Fruit fly (Drosophila melanogaster) whole organism, embryonic: ENCODE results near the gene CG3224.

Experiments used
- Atf-2 ChIP-seq: fragments of 200-800 bp; sonication (Bioruptor generic); optimal IDR thresholded peaks from 2 replicates; lab custom pipeline; 2016; ENCODE audit warnings: missing biosample characterization, missing genetic modification characterization
- Awh ChIP-seq: fragments of 200-800 bp; sonication (Bioruptor generic); IDR thresholded peaks from 2 replicates; pipeline ENCODE4, ENCODE4 v1.3.6; 2022; ENCODE audit warnings: missing biosample characterization, missing genetic modification characterization
- B-H1 ChIP-seq: fragments of 200-800 bp; sonication (Bioruptor generic); IDR thresholded peaks from 3 replicates; pipeline ENCODE4 v1.3.6; 2022; ENCODE audit warnings: missing biosample characterization, missing genetic modification characterization
- CG10979 ChIP-seq: fragments of 200-800 bp; sonication (Bioruptor generic); optimal IDR thresholded peaks from 2 replicates; lab custom pipeline; 2018; ENCODE audit warnings: missing biosample characterization, mild to moderate bottlenecking, missing genetic modification characterization, moderate library complexity
- CG11247 ChIP-seq: fragments of 200-800 bp; sonication (Bioruptor generic); IDR thresholded peaks from 2 replicates; pipeline ENCODE4 v1.3.6; 2022; ENCODE audit warnings: missing biosample characterization, missing genetic modification characterization
- CG14050 ChIP-seq: fragments of 200-800 bp; sonication (Bioruptor generic); IDR thresholded peaks from 3 replicates; pipeline ENCODE4 v1.3.6; 2022; ENCODE audit warnings: missing biosample characterization, missing genetic modification characterization
- CG15073 ChIP-seq: fragments of 200-800 bp; sonication (Bioruptor generic); optimal IDR thresholded peaks from 2 replicates; lab custom pipeline; 2016; ENCODE audit warnings: missing biosample characterization, missing genetic modification characterization
- CG16815 ChIP-seq: fragments of 200-800 bp; sonication (Bioruptor generic); optimal IDR thresholded peaks from 3 replicates; lab custom pipeline; 2017; ENCODE audit warnings: missing biosample characterization, mild to moderate bottlenecking, missing genetic modification characterization
- CG17802 ChIP-seq: fragments of 200-800 bp; sonication (Bioruptor generic); optimal IDR thresholded peaks from 2 replicates; lab custom pipeline; 2018; ENCODE audit warnings: missing biosample characterization, mild to moderate bottlenecking, missing genetic modification characterization, moderate library complexity
- CG18764 ChIP-seq: fragments of 200-800 bp; sonication (Bioruptor generic); optimal IDR thresholded peaks from 3 replicates; lab custom pipeline; 2016; ENCODE audit warnings: missing biosample characterization, missing genetic modification characterization
- CG2129 ChIP-seq: fragments of 200-800 bp; sonication (Bioruptor generic); IDR thresholded peaks from 2 replicates; pipeline ENCODE4 v1.3.6; 2022; ENCODE audit warnings: missing biosample characterization, missing genetic modification characterization; ENCODE audit not compliant: partially characterized antibody
- CG2678 ChIP-seq: fragments of 200-800 bp; sonication (Bioruptor generic); optimal IDR thresholded peaks from 3 replicates; lab custom pipeline; 2019; ENCODE audit warnings: missing biosample characterization, mild to moderate bottlenecking, missing genetic modification characterization, moderate library complexity
- CG3065 ChIP-seq: fragments of 200-800 bp; sonication (Bioruptor generic); optimal IDR thresholded peaks from 2 replicates; lab custom pipeline; 2016; ENCODE audit warnings: missing biosample characterization, missing genetic modification characterization
- CG32767 ChIP-seq: fragments of 200-800 bp; sonication (Bioruptor generic); IDR thresholded peaks from 2 replicates; pipeline ENCODE4 v1.3.6; 2022; ENCODE audit warnings: missing biosample characterization, missing genetic modification characterization
- CG33213 ChIP-seq: fragments of 200-800 bp; sonication (Bioruptor generic); optimal IDR thresholded peaks from 3 replicates; lab custom pipeline; 2016; ENCODE audit warnings: missing biosample characterization, missing genetic modification characterization
- CG4328 ChIP-seq: fragments of 200-800 bp; sonication (Bioruptor generic); optimal IDR thresholded peaks from 3 replicates; lab custom pipeline; 2017; ENCODE audit warnings: missing biosample characterization, missing genetic modification reagents, missing genetic modification characterization
- CG4404 ChIP-seq: fragments of 200-800 bp; sonication (Bioruptor generic); IDR thresholded peaks from 2 replicates; pipeline ENCODE4 v1.3.6; 2022; ENCODE audit warnings: missing biosample characterization, missing genetic modification characterization
- CG4854 ChIP-seq: fragments of 200-800 bp; sonication (Bioruptor generic); optimal IDR thresholded peaks from 2 replicates; lab custom pipeline; 2016; ENCODE audit warnings: missing biosample characterization, missing genetic modification characterization, inconsistent platforms
- CG7987 ChIP-seq: fragments of 200-800 bp; sonication (Bioruptor generic); optimal IDR thresholded peaks from 2 replicates; lab custom pipeline; 2018; ENCODE audit warnings: missing biosample characterization, mild to moderate bottlenecking, missing genetic modification characterization, moderate library complexity
- CG8290 ChIP-seq, 3 experiments: fragments of 200-800 bp; sonication (Bioruptor generic); optimal IDR thresholded peaks; 2 replicates each; lab custom pipeline; 2016 to 2019; ENCODE audit warnings: missing biosample characterization in 3 of 3, missing genetic modification characterization in 3 of 3, mild to moderate bottlenecking in 2 of 3, moderate library complexity in 1 of 3
- CG8359 ChIP-seq: fragments of 200-800 bp; sonication (Bioruptor generic); optimal IDR thresholded peaks from 2 replicates; lab custom pipeline; 2017; ENCODE audit warnings: missing biosample characterization, mild to moderate bottlenecking, missing genetic modification characterization, borderline replicate concordance
- Chrac-16 ChIP-seq: fragments of 200-800 bp; sonication (Bioruptor generic); optimal IDR thresholded peaks from 3 replicates; lab custom pipeline; 2016; ENCODE audit warnings: missing biosample characterization, missing genetic modification characterization
- Dip3 ChIP-seq: fragments of 200-800 bp; sonication (Bioruptor generic); optimal IDR thresholded peaks from 3 replicates; lab custom pipeline; 2016; ENCODE audit warnings: missing biosample characterization, missing genetic modification characterization
- E2f1 ChIP-seq: fragments of 200-800 bp; sonication (Bioruptor generic); IDR thresholded peaks from 2 replicates; pipeline ENCODE4 v1.3.6; 2022; ENCODE audit warnings: missing biosample characterization, missing genetic modification characterization
- E2f2 ChIP-seq: fragments of 200-800 bp; sonication (Bioruptor generic); IDR thresholded peaks from 2 replicates; pipeline ENCODE4 v1.3.6; 2022; ENCODE audit warnings: missing biosample characterization, missing genetic modification characterization
- Elba2 ChIP-seq: fragments of 200-800 bp; sonication (Bioruptor generic); optimal IDR thresholded peaks from 3 replicates; lab custom pipeline; 2016; ENCODE audit warnings: missing biosample characterization, missing genetic modification characterization
- GATAe ChIP-seq: fragments of 200-800 bp; sonication (Bioruptor generic); conservative IDR thresholded peaks from 2 replicates; pipeline ENCODE4 v1.3.6; 2022; ENCODE audit warnings: missing biosample characterization, missing genetic modification characterization
- Gsc ChIP-seq: fragments of 200-800 bp; sonication (Bioruptor generic); IDR thresholded peaks from 2 replicates; pipeline ENCODE4 v1.3.6; 2022; ENCODE audit warnings: missing biosample characterization, missing genetic modification characterization
- HLH54F ChIP-seq: fragments of 200-800 bp; sonication (Bioruptor generic); optimal IDR thresholded peaks from 3 replicates; lab custom pipeline; 2016; ENCODE audit warnings: missing biosample characterization, missing genetic modification characterization
- Mad ChIP-seq: fragments of 200-800 bp; sonication (Bioruptor generic); optimal IDR thresholded peaks from 2 replicates; lab custom pipeline; 2016; ENCODE audit warnings: missing biosample characterization, missing genetic modification characterization
- NfI ChIP-seq: fragments of 200-800 bp; sonication (Bioruptor generic); optimal IDR thresholded peaks from 3 replicates; lab custom pipeline; 2018; ENCODE audit warnings: missing biosample characterization, mild to moderate bottlenecking, missing genetic modification characterization, moderate library complexity
- Opbp ChIP-seq: fragments of 200-800 bp; sonication (Bioruptor generic); IDR thresholded peaks from 3 replicates; pipeline ENCODE4 v1.3.6; 2022; ENCODE audit warnings: missing biosample characterization, missing genetic modification characterization; ENCODE audit not compliant: partially characterized antibody
- PHDP ChIP-seq: fragments of 200-800 bp; sonication (Bioruptor generic); optimal IDR thresholded peaks from 3 replicates; lab custom pipeline; 2018; ENCODE audit warnings: missing biosample characterization, mild to moderate bottlenecking, missing genetic modification characterization, moderate library complexity
- Ptx1 ChIP-seq: fragments of 200-800 bp; sonication (Bioruptor generic); IDR thresholded peaks from 2 replicates; pipeline ENCODE4 v1.3.6; 2022; ENCODE audit warnings: missing biosample characterization, missing genetic modification characterization
- crol ChIP-seq: fragments of 200-800 bp; sonication (Bioruptor generic); IDR thresholded peaks from 2 replicates; pipeline ENCODE4 v1.3.6; 2022; ENCODE audit warnings: missing biosample characterization, missing genetic modification characterization
- cwo ChIP-seq: fragments of 200-800 bp; sonication (Bioruptor generic); optimal IDR thresholded peaks from 3 replicates; lab custom pipeline; 2017; ENCODE audit warnings: missing biosample characterization, missing genetic modification characterization, mild to moderate bottlenecking, moderate library complexity, missing genetic modification reagents
- dati ChIP-seq: fragments of 200-800 bp; sonication (Bioruptor generic); IDR thresholded peaks from 2 replicates; pipeline ENCODE4 v1.3.6; 2022; ENCODE audit warnings: missing biosample characterization, missing genetic modification characterization
- fd64A ChIP-seq: fragments of 200-800 bp; sonication (Bioruptor generic); optimal IDR thresholded peaks from 3 replicates; lab custom pipeline; 2018; ENCODE audit warnings: missing biosample characterization, mild to moderate bottlenecking, missing genetic modification characterization
- hbn ChIP-seq: fragments of 200-800 bp; sonication (Bioruptor generic); IDR thresholded peaks from 2 replicates; pipeline ENCODE4 v1.3.6; 2022; ENCODE audit warnings: missing biosample characterization, missing genetic modification characterization; ENCODE audit not compliant: partially characterized antibody
- lbe ChIP-seq: fragments of 200-800 bp; sonication (Bioruptor generic); optimal IDR thresholded peaks from 2 replicates; lab custom pipeline; 2016; ENCODE audit warnings: missing biosample characterization, mild to moderate bottlenecking, missing genetic modification characterization
- mld ChIP-seq: fragments of 200-800 bp; sonication (Bioruptor generic); IDR thresholded peaks from 3 replicates; pipeline ENCODE4 v1.3.6; 2022; ENCODE audit warnings: missing biosample characterization, missing genetic modification characterization; ENCODE audit not compliant: partially characterized antibody
- oc ChIP-seq: fragments of 200-800 bp; sonication (Bioruptor generic); optimal IDR thresholded peaks from 2 replicates; lab custom pipeline; 2018; ENCODE audit warnings: missing biosample characterization, mild to moderate bottlenecking, missing genetic modification characterization, moderate library complexity
- peb ChIP-seq: fragments of 200-800 bp; sonication (Bioruptor generic); IDR thresholded peaks from 2 replicates; pipeline ENCODE4 v1.3.6; 2022; ENCODE audit warnings: missing biosample characterization, missing genetic modification characterization
- ranshi ChIP-seq: fragments of 200-800 bp; sonication (Bioruptor generic); IDR thresholded peaks from 2 replicates; pipeline ENCODE4 v1.3.6; 2022; ENCODE audit warnings: missing biosample characterization, missing genetic modification characterization
- sc ChIP-seq, 3 experiments: fragments of >200 bp in 2 of 3; fragments of 200-800 bp in 1 of 3; sonication (Bioruptor generic) in 1 of 3; optimal IDR thresholded peaks; 2 replicates in 2 of 3; 3 replicates in 1 of 3; lab custom pipeline; 2017; ENCODE audit warnings: mild to moderate bottlenecking in 1 of 3, missing biosample characterization in 1 of 3, missing genetic modification characterization in 1 of 3, missing genetic modification reagents in 1 of 3
- shn ChIP-seq: fragments of 200-800 bp; sonication (Bioruptor generic); optimal IDR thresholded peaks from 3 replicates; lab custom pipeline; 2016; ENCODE audit warnings: missing biosample characterization, missing genetic modification characterization
- sim ChIP-seq: fragments of 200-800 bp; sonication (Bioruptor generic); IDR thresholded peaks from 2 replicates; pipeline ENCODE4 v1.3.6; 2022; ENCODE audit warnings: missing biosample characterization, missing genetic modification characterization
- tna ChIP-seq: fragments of 200-800 bp; sonication (Bioruptor generic); IDR thresholded peaks from 2 replicates; pipeline ENCODE4 v1.3.6; 2022; ENCODE audit warnings: missing biosample characterization, missing genetic modification characterization; ENCODE audit not compliant: partially characterized antibody
- ttk ChIP-seq: fragments of 200-800 bp; sonication (Bioruptor generic); IDR thresholded peaks from 2 replicates; pipeline ENCODE4 v2.1.2; 2022; ENCODE audit warnings: missing biosample characterization, missing genetic modification characterization

Gene CG3224

dm6 chrX:6677826-6678489, 16.7 kb upstream of the CG3224 start, which contains the start of gene Fum1 (continued):
- no peak for TF ChIP-seq sc (optimal IDR thresholded peaks at IDR 0.05; lab: Kevin White, UChicago)
- TF ChIP-seq sc (GFP tag; optimal IDR thresholded peaks at IDR 0.05; lab: Kevin White, UChicago): no peak
- no peak for TF ChIP-seq CG4854 (GFP tag; lab: Kevin White, UChicago)
- no peak for TF ChIP-seq ranshi (GFP tag; lab: Robert Waterston, UW)
- no peak for TF ChIP-seq GATAe (GFP tag; lab: Robert Waterston, UW)
- TF ChIP-seq CG18764: no peak
- TF ChIP-seq E2f2 (GFP tag; lab: Robert Waterston, UW): peak; percentile 67
- TF ChIP-seq CG2129: peak; percentile 73
- TF ChIP-seq Mad: no peak
- peak; percentile 85 for TF ChIP-seq hbn (GFP tag; lab: Robert Waterston, UW)
- TF ChIP-seq CG10979: no peak
- no peak for TF ChIP-seq Atf-2 (GFP tag; lab: Kevin White, UChicago)
- TF ChIP-seq CG15073: no peak
- TF ChIP-seq CG8290 (GFP tag; optimal IDR thresholded peaks at IDR 0.05; lab: Kevin White, UChicago): peak; percentile 36
- no peak for TF ChIP-seq CG8290 (tag; optimal IDR thresholded peaks at IDR 0.05; lab: Kevin White, UChicago)
- no peak for TF ChIP-seq CG14050 (GFP tag; lab: Robert Waterston, UW)
- no peak for TF ChIP-seq CG11247
- TF ChIP-seq CG17802 (tag; lab: Kevin White, UChicago): no peak
- TF ChIP-seq CG8359 (GFP tag; lab: Kevin White, UChicago): no peak
- no peak for TF ChIP-seq dati (GFP tag; lab: Robert Waterston, UW)
- peak; percentile 69 for TF ChIP-seq tna
- no peak for TF ChIP-seq ttk
- TF ChIP-seq sim (GFP tag; lab: Robert Waterston, UW): no peak
- TF ChIP-seq fd64A (GFP tag; lab: Kevin White, UChicago): no peak
- TF ChIP-seq CG4328 (GFP tag; lab: Kevin White, UChicago): no peak
- TF ChIP-seq oc (tag; lab: Kevin White, UChicago): no peak
- peak; percentile 70; the same call in 2 of the 3 replicates for TF ChIP-seq Opbp (GFP tag; lab: Robert Waterston, UW)
- peak; percentile 13 for TF ChIP-seq Chrac-16 (GFP tag; lab: Kevin White, UChicago)
- TF ChIP-seq Awh (GFP tag; lab: Robert Waterston, UW): no peak
- no peak for TF ChIP-seq cwo
- no peak for TF ChIP-seq lbe
- TF ChIP-seq CG16815: no peak
- no peak for TF ChIP-seq HLH54F (GFP tag; lab: Kevin White, UChicago)
- TF ChIP-seq shn: no peak
- no peak for TF ChIP-seq Elba2 (GFP tag; lab: Kevin White, UChicago)
- TF ChIP-seq crol: no peak
- TF ChIP-seq Gsc: no peak
- TF ChIP-seq B-H1 (GFP tag; lab: Robert Waterston, UW): no peak
- no peak for TF ChIP-seq CG4404 (GFP tag; lab: Robert Waterston, UW)
- no peak for TF ChIP-seq CG3065 (GFP tag; lab: Kevin White, UChicago)
- TF ChIP-seq CG7987: no peak
- TF ChIP-seq mld (GFP tag; lab: Robert Waterston, UW): no peak; the same call in 2 of the 3 replicates
- no peak for TF ChIP-seq CG33213 (GFP tag; lab: Kevin White, UChicago)
- TF ChIP-seq peb (GFP tag; lab: Robert Waterston, UW): no peak
- TF ChIP-seq Ptx1: no peak
- no peak for TF ChIP-seq CG2678 (tag; lab: Kevin White, UChicago)
- peak; percentile 37 for TF ChIP-seq NfI (GFP tag; lab: Kevin White, UChicago)
- TF ChIP-seq PHDP (tag; lab: Kevin White, UChicago): peak; percentile 19
- TF ChIP-seq E2f1 (GFP tag; lab: Robert Waterston, UW): no peak
- no peak for TF ChIP-seq CG32767 (GFP tag; lab: Robert Waterston, UW)
- no peak for TF ChIP-seq Dip3 (GFP tag; lab: Kevin White, UChicago)
